Worm (Caenorhabditis elegans): ENCODE measurements around the gene dpl-1.

The dpl-1 gene

DNA sequence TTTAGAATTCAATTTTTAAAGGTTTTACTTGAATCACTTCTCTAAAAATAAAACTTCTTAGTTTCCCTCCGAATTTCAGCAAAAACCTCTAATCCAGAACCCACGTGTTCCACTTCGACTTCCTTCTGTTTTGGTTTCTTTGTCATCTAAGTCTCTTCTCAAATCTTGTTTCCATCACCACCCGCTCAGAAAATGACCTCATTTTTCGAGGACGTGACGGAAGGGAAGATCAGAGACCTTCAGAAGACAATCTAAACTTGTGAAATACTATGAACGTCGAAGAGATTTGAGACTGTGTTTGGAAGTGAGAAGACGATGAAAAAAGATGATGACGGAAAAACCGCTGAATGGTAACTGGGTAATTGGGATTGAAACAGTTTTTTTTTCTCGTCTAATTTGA, 19.9 kb downstream of the dpl-1 start (continued):
- no peak for TF ChIP-seq hmg-1.2 (GFP tag; IDR thresholded peaks at IDR 0.05)
- TF ChIP-seq dox-1 (GFP tag; IDR thresholded peaks at IDR 0.05) = no peak
- TF ChIP-seq Y53G8AR.9 (GFP tag; conservative IDR thresholded peaks at IDR 0.05) = no peak

DNA sequence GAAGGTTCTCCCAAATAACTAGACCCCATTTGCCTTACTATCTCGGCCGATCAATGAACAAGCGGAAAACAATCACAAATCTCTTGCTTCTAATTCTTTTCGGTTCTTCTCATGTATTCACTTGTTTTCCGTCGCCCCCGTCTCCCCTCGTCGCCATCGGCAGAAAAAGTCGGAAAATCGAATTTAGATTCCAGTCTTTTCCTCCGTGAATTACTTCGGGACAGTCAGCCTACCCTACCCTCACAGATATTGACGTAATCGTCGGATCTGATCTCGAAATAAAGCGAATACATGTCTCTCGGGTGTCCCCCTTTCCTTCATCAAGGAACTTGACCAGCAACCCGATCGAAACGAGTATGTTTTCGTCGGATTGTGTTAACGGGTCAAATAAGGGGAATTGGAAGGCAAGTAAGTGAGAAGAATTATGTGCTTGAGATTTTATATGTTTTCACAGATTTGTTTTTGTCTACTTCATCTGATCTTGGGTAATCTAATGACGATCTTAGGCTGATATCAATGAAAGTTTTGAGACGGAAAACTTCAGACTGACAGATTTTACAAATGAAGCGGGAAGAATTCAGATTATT, 20.9 kb downstream of the dpl-1 start:
- TF ChIP-seq lsy-27 (tag; optimal IDR thresholded peaks at IDR 0.05; ENCODE audit: borderline replicate concordance, insufficient read depth) (no peak), ceh-40 (GFP tag; IDR thresholded peaks at IDR 0.05) (0 out of 2 replicates have a peak, but pooled peaks have one; percentile 14)

DNA sequence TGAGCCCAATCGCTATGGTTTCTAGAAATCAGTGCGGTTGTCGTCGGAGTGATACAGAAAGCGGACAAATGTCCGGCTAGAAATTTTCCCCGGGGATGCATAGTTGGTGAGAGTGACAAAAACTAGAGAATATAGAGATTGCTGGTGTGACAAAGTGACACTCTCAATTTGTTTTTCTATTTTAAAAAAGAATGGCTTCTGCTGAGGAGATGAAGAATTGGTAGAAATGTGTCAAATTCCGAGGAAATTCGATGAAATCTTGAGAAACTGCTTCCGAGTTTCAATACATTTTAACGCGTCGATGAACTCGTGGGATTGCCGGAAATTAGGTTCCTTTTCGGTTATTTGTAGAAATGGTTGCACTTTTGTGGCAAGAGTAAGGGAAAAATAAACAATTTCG, 24.5 kb downstream of the dpl-1 start, which contains the start of gene twk-4:
Gene twk-4 (minus strand): TSS at position 101 of the 400 bp plus-strand sequence.
- no peak for TF ChIP-seq snpc-4 (GFP tag; optimal IDR thresholded peaks at IDR 0.05)
- no peak for TF ChIP-seq snpc-4 (tag; optimal IDR thresholded peaks at IDR 0.05)
- TF ChIP-seq T07F8.4 (tag; optimal IDR thresholded peaks at IDR 0.05) = no peak
- no peak for TF ChIP-seq madf-8 (GFP tag; conservative IDR thresholded peaks at IDR 0.05)
- no peak for TF ChIP-seq ztf-18 (tag; optimal IDR thresholded peaks at IDR 0.05)
- no peak for TF ChIP-seq let-526 (GFP tag; IDR thresholded peaks at IDR 0.05)
- no peak for TF ChIP-seq gei-17 (GFP tag; optimal IDR thresholded peaks at IDR 0.05)
- TF ChIP-seq F52B5.7 (tag; optimal IDR thresholded peaks at IDR 0.05) = no peak
- TF ChIP-seq rcor-1 (GFP tag; IDR thresholded peaks at IDR 0.05) = no peak
- TF ChIP-seq cebp-2 (GFP tag; IDR thresholded peaks at IDR 0.05) = no peak

DNA sequence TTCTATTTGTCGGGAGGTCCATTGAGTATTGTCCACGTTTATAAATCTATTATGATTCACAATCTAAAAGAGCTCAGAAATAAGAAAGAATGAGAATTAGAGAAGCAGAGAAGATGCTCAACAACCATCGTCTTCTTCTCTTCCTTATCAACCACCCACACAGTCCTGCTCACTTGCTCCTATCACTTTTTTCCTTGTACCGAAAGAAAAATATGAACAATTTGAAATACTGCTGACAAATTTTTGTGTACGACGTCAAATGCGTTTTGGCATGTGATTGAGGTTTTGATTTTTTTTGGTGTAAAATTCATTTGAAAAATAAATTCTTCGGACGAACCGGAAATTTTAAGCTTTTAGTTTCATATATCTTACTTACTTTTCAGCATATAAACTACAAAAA, 26.6 kb downstream of the dpl-1 start:
- peak in 1 of 2 experiments; percentile 17 for TF ChIP-seq let-607 (tag; optimal IDR thresholded peaks at IDR 0.05)
- TF ChIP-seq ets-4 (GFP tag; optimal IDR thresholded peaks at IDR 0.05) = no peak
- no peak for TF ChIP-seq gei-17 (GFP tag; optimal IDR thresholded peaks at IDR 0.05)
- peak; percentile 85 for TF ChIP-seq nhr-80 (tag; optimal IDR thresholded peaks at IDR 0.05)
- TF ChIP-seq lir-1 (GFP tag; conservative IDR thresholded peaks at IDR 0.05) = no peak
- no peak for TF ChIP-seq snpc-4 (GFP tag; optimal IDR thresholded peaks at IDR 0.05)
- peak in 1 of 4 experiments; percentile 1 for TF ChIP-seq snpc-4 (tag; optimal IDR thresholded peaks at IDR 0.05)
- TF ChIP-seq somi-1 (GFP tag; optimal IDR thresholded peaks at IDR 0.05) = no peak

DNA sequence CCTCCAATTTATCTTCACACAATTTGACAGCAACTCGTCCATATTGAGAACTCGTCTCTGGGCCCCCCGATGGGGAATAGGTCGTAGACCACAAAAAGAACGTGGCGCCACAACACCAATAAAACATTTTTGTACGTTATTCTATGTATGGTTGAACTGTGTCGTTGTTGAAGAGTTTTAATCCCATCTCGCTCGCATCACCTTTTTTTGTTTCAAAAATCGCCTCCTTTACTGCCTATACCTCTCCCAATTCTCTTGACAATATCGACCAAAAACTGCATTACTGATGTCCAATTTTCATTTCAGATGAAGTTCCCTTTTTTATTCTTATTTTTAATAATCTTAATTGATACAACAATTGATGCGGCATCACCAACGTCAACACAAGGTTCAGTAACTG, 27.5 kb downstream of the dpl-1 start, which contains the start of gene let-23:
Gene let-23 (plus strand): TSS at position 301 of the 400 bp plus-strand sequence.
- TF ChIP-seq atf-7 (tag; optimal IDR thresholded peaks at IDR 0.05) (no peak), snpc-1.3 (tag; optimal IDR thresholded peaks at IDR 0.05; ENCODE audit: insufficient read depth) (no peak), aptf-3 (GFP tag; IDR thresholded peaks at IDR 0.05) (no peak), lin-54 (GFP tag; optimal IDR thresholded peaks at IDR 0.05) (no peak), Y95B8A.8 (GFP tag; IDR thresholded peaks at IDR 0.05) (no peak), lin-40 (tag; optimal IDR thresholded peaks at IDR 0.05) (no peak)

DNA sequence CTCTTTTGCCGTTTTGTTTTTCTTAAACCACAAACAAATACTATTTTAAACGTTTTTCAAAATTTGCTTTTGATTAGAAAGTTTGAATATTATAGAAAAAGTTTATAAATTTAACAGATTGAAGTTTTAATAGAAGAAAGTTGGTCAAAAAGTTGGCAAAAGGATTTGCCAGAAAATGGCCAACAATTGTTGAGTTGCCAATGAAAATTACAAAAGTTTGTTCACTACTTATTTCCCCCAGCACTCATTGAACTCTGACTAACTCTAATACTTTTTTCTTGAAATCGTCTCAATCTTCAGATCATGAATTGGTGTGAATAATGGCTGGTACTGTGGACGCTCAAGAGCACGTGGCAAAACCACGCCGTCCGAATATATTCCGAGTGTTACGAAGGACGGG, 40.4 kb downstream of the dpl-1 start, which contains the start of gene ZK1067.4:
Gene ZK1067.4 (plus strand): TSS at position 301 of the 400 bp plus-strand sequence.
- TF ChIP-seq ztf-22 (GFP tag; optimal IDR thresholded peaks at IDR 0.05) = no peak
- TF ChIP-seq Y67H2A.10 (GFP tag; conservative IDR thresholded peaks at IDR 0.05) = no peak

All from whole organism, young adult.